Worm (Caenorhabditis elegans) whole organism, young adult: Measurements from ENCODE around the gene rgs-10.
A peak's percentile ranks its signal among the peaks of the same experiment; 100 is the strongest.

Experiments used
- B0336.3 ChIP-seq: fragments of 200-800 bp; sonication (Bioruptor generic); IDR thresholded peaks from 2 replicates; pipeline ENCODE4 v1.3.6; 2022; ENCODE audit warnings: missing genetic modification characterization, missing compliant biosample characterization
- C06A6.2 ChIP-seq: fragments of 200-800 bp; sonication (Bioruptor generic); conservative IDR thresholded peaks from 2 replicates; pipeline ENCODE4 v1.3.6; 2022; ENCODE audit warnings: missing genetic modification characterization, missing compliant biosample characterization
- C17E4.6 ChIP-seq: fragments of 200-800 bp; sonication (Bioruptor generic); IDR thresholded peaks from 2 replicates; pipeline ENCODE4 v1.3.6; 2022; ENCODE audit warnings: missing genetic modification reagents, missing genetic modification characterization, missing compliant biosample characterization
- D2030.7 ChIP-seq: fragments of 200-800 bp; sonication (Bioruptor generic); IDR thresholded peaks from 2 replicates; pipeline ENCODE4 v1.3.6; 2022; ENCODE audit warnings: missing genetic modification reagents, missing genetic modification characterization, missing compliant biosample characterization
- F23B12.7 ChIP-seq: sonication (generic microtip); optimal IDR thresholded peaks from 2 replicates; lab custom pipeline; 2017; ENCODE audit warnings: missing genetic modification characterization, mild to moderate bottlenecking, missing compliant biosample characterization, antibody characterized with exemption, moderate library complexity; ENCODE audit not compliant: insufficient read depth
- F33H1.4 ChIP-seq: fragments of 200-800 bp; sonication (Bioruptor generic); IDR thresholded peaks from 2 replicates; pipeline ENCODE4 v1.3.6; 2022; ENCODE audit warnings: missing genetic modification reagents, missing genetic modification characterization, missing compliant biosample characterization
- F37B4.10 ChIP-seq: fragments of 200-800 bp; sonication (Bioruptor generic); IDR thresholded peaks from 2 replicates; pipeline ENCODE4 v1.3.6; 2022; ENCODE audit warnings: missing genetic modification characterization, missing compliant biosample characterization
- F52B5.7 ChIP-seq: sonication (generic microtip); optimal IDR thresholded peaks from 2 replicates; lab custom pipeline; 2016; ENCODE audit warnings: mild to moderate bottlenecking, missing genetic modification characterization, missing compliant biosample characterization
- K11D2.4 ChIP-seq: fragments of 200-800 bp; sonication (Bioruptor generic); IDR thresholded peaks from 2 replicates; pipeline ENCODE4 v1.3.6; 2022; ENCODE audit warnings: missing genetic modification reagents, missing genetic modification characterization, missing compliant biosample characterization
- K12H6.12 ChIP-seq: fragments of 200-800 bp; sonication (Bioruptor generic); optimal IDR thresholded peaks from 2 replicates; lab custom pipeline; 2018; ENCODE audit warnings: mild to moderate bottlenecking, missing genetic modification characterization, missing compliant biosample characterization
- T26A5.8 ChIP-seq: sonication (generic microtip); optimal IDR thresholded peaks from 2 replicates; lab custom pipeline; 2016; ENCODE audit warnings: missing genetic modification characterization, missing compliant biosample characterization
- Y53F4B.3 ChIP-seq: fragments of 200-800 bp; sonication (Bioruptor generic); IDR thresholded peaks from 2 replicates; pipeline ENCODE4 v1.3.6; 2022; ENCODE audit warnings: missing genetic modification reagents, missing genetic modification characterization, missing compliant biosample characterization
- ZK185.1 ChIP-seq: sonication (generic microtip); optimal IDR thresholded peaks from 2 replicates; lab custom pipeline; 2016; ENCODE audit warnings: mild to moderate bottlenecking, missing genetic modification characterization, missing compliant biosample characterization; ENCODE audit not compliant: poor library complexity, severe bottlenecking
- akir-1 ChIP-seq: fragments of 200-800 bp; sonication (Bioruptor generic); optimal IDR thresholded peaks from 2 replicates; lab custom pipeline; 2018; ENCODE audit warnings: mild to moderate bottlenecking, missing genetic modification characterization, moderate library complexity, missing compliant biosample characterization
- ama-1 ChIP-seq, 3 experiments: fragments of 150-350 bp in 1 of 3; sonication (generic microtip) in 2 of 3; optimal IDR thresholded peaks; 2 replicates each; lab custom pipeline; 2014 to 2018; ENCODE audit warnings: missing biosample characterization in 2 of 3, missing genetic modification characterization in 2 of 3, missing genetic modification reagents in 2 of 3
- attf-5 ChIP-seq: fragments of 200-800 bp; sonication (Bioruptor generic); optimal IDR thresholded peaks from 2 replicates; lab custom pipeline; 2018; ENCODE audit warnings: mild to moderate bottlenecking, missing genetic modification characterization, missing compliant biosample characterization
- bed-1 ChIP-seq: fragments of 200-800 bp; sonication (Bioruptor generic); IDR thresholded peaks from 2 replicates; pipeline ENCODE4 v1.3.6; 2022; ENCODE audit warnings: missing genetic modification reagents, missing genetic modification characterization, missing compliant biosample characterization
- bed-2 ChIP-seq: fragments of 200-800 bp; sonication (Bioruptor generic); IDR thresholded peaks from 2 replicates; pipeline ENCODE4 v1.3.6; 2022; ENCODE audit warnings: missing genetic modification reagents, missing genetic modification characterization, missing compliant biosample characterization
- cebp-1 ChIP-seq, 2 experiments: fragments of 200-800 bp in 1 of 2; sonication (Bioruptor generic) in 1 of 2; sonication (generic microtip) in 1 of 2; IDR thresholded peaks in 1 of 2; optimal IDR thresholded peaks in 1 of 2; 2 replicates each; pipeline versions ENCODE4 v1.3.6 to Lab custom; 2017 to 2022; ENCODE audit warnings: missing compliant biosample characterization in 2 of 2, missing genetic modification characterization in 2 of 2, mild to moderate bottlenecking in 1 of 2, missing genetic modification reagents in 1 of 2, moderate library complexity in 1 of 2
- ceh-27 ChIP-seq: fragments of 200-800 bp; sonication (Bioruptor generic); optimal IDR thresholded peaks from 2 replicates; lab custom pipeline; 2018; ENCODE audit warnings: mild to moderate bottlenecking, missing genetic modification characterization, moderate library complexity, missing compliant biosample characterization
- ceh-40 ChIP-seq: fragments of 200-800 bp; sonication (Bioruptor generic); IDR thresholded peaks from 2 replicates; pipeline ENCODE4 v1.3.6; 2022; ENCODE audit warnings: missing genetic modification characterization, missing compliant biosample characterization
- ceh-79 ChIP-seq: sonication (generic microtip); optimal IDR thresholded peaks from 2 replicates; lab custom pipeline; 2017; ENCODE audit warnings: mild to moderate bottlenecking, missing genetic modification characterization, missing compliant biosample characterization
- chd-7 ChIP-seq: sonication (generic microtip); optimal IDR thresholded peaks from 2 replicates; lab custom pipeline; 2016; ENCODE audit warnings: mild to moderate bottlenecking, missing genetic modification characterization, moderate library complexity, missing compliant biosample characterization
- ekl-4 ChIP-seq: fragments of 200-800 bp; sonication (Bioruptor generic); IDR thresholded peaks from 2 replicates; pipeline ENCODE4 v1.3.6; 2022; ENCODE audit warnings: missing genetic modification reagents, missing genetic modification characterization, missing compliant biosample characterization
- him-1 ChIP-seq: sonication (generic microtip); optimal IDR thresholded peaks from 2 replicates; lab custom pipeline; 2016; ENCODE audit warnings: missing genotype, missing genetic modification reagents, missing genetic modification characterization, missing compliant biosample characterization
- hmg-1.2 ChIP-seq: fragments of 200-800 bp; sonication (Bioruptor generic); IDR thresholded peaks from 2 replicates; pipeline ENCODE4 v1.3.6; 2022; ENCODE audit warnings: missing genetic modification reagents, missing genetic modification characterization, missing compliant biosample characterization
- hrde-1 ChIP-seq: sonication (generic microtip); optimal IDR thresholded peaks from 2 replicates; lab custom pipeline; 2016; ENCODE audit warnings: missing genetic modification characterization, mild to moderate bottlenecking, missing compliant biosample characterization, moderate library complexity, missing genotype, missing genetic modification reagents, borderline replicate concordance
- hsf-1 ChIP-seq: fragments of 200-800 bp; sonication (Bioruptor generic); IDR thresholded peaks from 2 replicates; pipeline ENCODE4 v1.3.6; 2022; ENCODE audit warnings: missing genetic modification reagents, missing genetic modification characterization, missing compliant biosample characterization
- let-607 ChIP-seq, 2 experiments: fragments of 200-800 bp in 1 of 2; sonication (Bioruptor generic) in 1 of 2; sonication (generic microtip) in 1 of 2; optimal IDR thresholded peaks; 2 replicates each; lab custom pipeline; 2016 to 2018; ENCODE audit warnings: mild to moderate bottlenecking in 2 of 2, missing compliant biosample characterization in 2 of 2, missing genetic modification characterization in 2 of 2, moderate library complexity in 2 of 2, missing genotype in 1 of 2
- lin-35 ChIP-seq, 3 experiments: fragments of 150-350 bp in 2 of 3; sonication (generic microtip) in 1 of 3; optimal IDR thresholded peaks; 2 replicates each; lab custom pipeline; 2014 to 2018; ENCODE audit warnings: missing biosample characterization in 3 of 3, missing genetic modification characterization in 3 of 3, missing genetic modification reagents in 3 of 3
- lin-40 ChIP-seq: sonication (generic microtip); optimal IDR thresholded peaks from 2 replicates; lab custom pipeline; 2016; ENCODE audit warnings: missing genetic modification characterization, mild to moderate bottlenecking, missing compliant biosample characterization, missing genotype, missing genetic modification reagents
- lsy-27 ChIP-seq: sonication (generic microtip); optimal IDR thresholded peaks from 2 replicates; lab custom pipeline; 2017; ENCODE audit warnings: missing genetic modification characterization, mild to moderate bottlenecking, missing compliant biosample characterization, antibody characterized with exemption, missing genotype, borderline replicate concordance; ENCODE audit not compliant: insufficient read depth
- mcd-1 ChIP-seq: fragments of 200-800 bp; sonication (Bioruptor generic); IDR thresholded peaks from 2 replicates; pipeline ENCODE4 v1.3.6; 2022; ENCODE audit warnings: missing genetic modification reagents, missing genetic modification characterization, missing compliant biosample characterization
- mxl-1 ChIP-seq: sonication (generic microtip); optimal IDR thresholded peaks from 2 replicates; lab custom pipeline; 2016; ENCODE audit warnings: missing genetic modification characterization, missing compliant biosample characterization
- nfya-1 ChIP-seq: sonication (generic microtip); optimal IDR thresholded peaks from 2 replicates; lab custom pipeline; 2017; ENCODE audit warnings: antibody characterized with exemption, missing compliant biosample characterization, missing genetic modification characterization, borderline replicate concordance; ENCODE audit not compliant: insufficient read depth
- nhr-80 ChIP-seq: sonication (generic microtip); optimal IDR thresholded peaks from 2 replicates; lab custom pipeline; 2016; ENCODE audit warnings: missing genetic modification characterization, missing compliant biosample characterization
- pbrm-1 ChIP-seq: fragments of 200-800 bp; sonication (Bioruptor generic); IDR thresholded peaks from 2 replicates; pipeline ENCODE4 v1.3.6; 2022; ENCODE audit warnings: missing genetic modification reagents, missing genetic modification characterization, missing compliant biosample characterization
- pha-4 ChIP-seq: fragments of 150-350 bp; sonication (generic microtip); optimal IDR thresholded peaks from 2 replicates; lab custom pipeline; 2014; ENCODE audit warnings: missing biosample characterization, missing genetic modification reagents, missing genetic modification characterization
- rcor-1 ChIP-seq: fragments of 200-800 bp; sonication (Bioruptor generic); IDR thresholded peaks from 2 replicates; pipeline ENCODE4 v1.3.6; 2022; ENCODE audit warnings: missing genetic modification reagents, missing genetic modification characterization, missing compliant biosample characterization
- snpc-4 ChIP-seq, 5 experiments: fragments of 150-350 bp in 1 of 5; sonication (generic microtip) in 4 of 5; optimal IDR thresholded peaks; 2 replicates each; lab custom pipeline; 2014 to 2018; ENCODE audit warnings: missing genetic modification characterization in 5 of 5, missing biosample characterization in 3 of 5, antibody characterized with exemption in 2 of 5, mild to moderate bottlenecking in 2 of 5, missing compliant biosample characterization in 2 of 5, missing genotype in 2 of 5, moderate library complexity in 2 of 5, missing genetic modification reagents in 1 of 5
- somi-1 ChIP-seq: fragments of 200-800 bp; sonication (Bioruptor generic); optimal IDR thresholded peaks from 2 replicates; lab custom pipeline; 2018; ENCODE audit warnings: mild to moderate bottlenecking, missing genetic modification characterization, missing compliant biosample characterization
- tbp1 ChIP-seq: fragments of 200-800 bp; sonication (Bioruptor generic); optimal IDR thresholded peaks from 2 replicates; lab custom pipeline; 2018; ENCODE audit warnings: mild to moderate bottlenecking, missing genetic modification characterization, missing compliant biosample characterization
- tlf-1 ChIP-seq: fragments of 200-800 bp; sonication (Bioruptor generic); optimal IDR thresholded peaks from 2 replicates; lab custom pipeline; 2018; ENCODE audit warnings: mild to moderate bottlenecking, missing genetic modification characterization, missing compliant biosample characterization
- zfh-2 ChIP-seq: fragments of 200-800 bp; sonication (Bioruptor generic); conservative IDR thresholded peaks from 2 replicates; pipeline ENCODE4 v1.3.6; 2022; ENCODE audit warnings: missing genetic modification reagents, missing genetic modification characterization, missing compliant biosample characterization
- ztf-18 ChIP-seq: sonication (generic microtip); optimal IDR thresholded peaks from 2 replicates; lab custom pipeline; 2016; ENCODE audit warnings: missing genotype, mild to moderate bottlenecking, missing genetic modification characterization, missing compliant biosample characterization
- ztf-26 ChIP-seq: sonication (generic microtip); optimal IDR thresholded peaks from 2 replicates; lab custom pipeline; 2017; ENCODE audit warnings: missing genetic modification characterization, missing compliant biosample characterization

The rgs-10 gene

DNA sequence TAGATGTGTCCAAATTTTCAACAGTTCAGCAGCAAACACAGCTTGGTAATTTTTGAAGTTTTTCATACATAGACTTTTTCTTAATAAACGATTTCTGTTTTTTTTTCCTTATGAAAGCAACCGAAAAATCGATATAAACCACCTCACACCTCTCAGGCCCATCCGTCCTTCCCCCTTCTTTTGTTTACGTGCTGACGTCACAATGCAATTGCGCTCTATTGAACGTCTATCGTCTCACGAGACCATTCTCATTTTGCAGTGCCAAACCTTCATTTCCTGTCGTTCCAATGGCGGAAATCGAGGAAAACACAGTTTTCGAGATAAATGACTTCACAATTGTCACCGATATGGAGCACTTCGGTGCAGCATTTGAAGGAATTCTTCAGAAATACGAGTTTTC is 20.7 kb downstream of the rgs-10 start, which contains the start of gene rbg-1:
Gene rbg-1, plus strand, starts transcription at position 260 of the 400 bp plus-strand sequence.
- peak; percentile 6 for TF ChIP-seq somi-1 (GFP tag; lab: Kevin White, UChicago)
- peak in 1 of 3 experiments; percentile 12 for TF ChIP-seq lin-35 (GFP tag; optimal IDR thresholded peaks at IDR 0.05; lab: Kevin White, UChicago)
- TF ChIP-seq hrde-1: no peak
- 0 out of 2 replicates have a peak, but pooled peaks have one; percentile 11 for TF ChIP-seq zfh-2 (GFP tag; lab: Robert Waterston, UW)
- no peak for TF ChIP-seq Y53F4B.3 (GFP tag; lab: Robert Waterston, UW)
- peak; percentile 49; the same call in 1 of the 2 replicates for TF ChIP-seq pbrm-1 (GFP tag; lab: Robert Waterston, UW)
- TF ChIP-seq akir-1 (GFP tag; lab: Kevin White, UChicago): no peak
- TF ChIP-seq F33H1.4: no peak
- no peak; the same call in 1 of the 2 replicates for TF ChIP-seq ekl-4 (GFP tag; lab: Robert Waterston, UW)
- no peak for TF ChIP-seq tlf-1 (GFP tag; lab: Kevin White, UChicago)
- no peak for TF ChIP-seq him-1 (tag; lab: Kevin White, UChicago)
- TF ChIP-seq bed-2 (GFP tag; lab: Robert Waterston, UW): no peak
- TF ChIP-seq nfya-1: no peak
- no peak for TF ChIP-seq rcor-1 (GFP tag; lab: Robert Waterston, UW)
- TF ChIP-seq tbp1 (GFP tag; lab: Kevin White, UChicago): peak; percentile 14
- TF ChIP-seq ztf-18 (tag; lab: Kevin White, UChicago): no peak
- 0 out of 2 replicates have a peak, but pooled peaks have one; percentile 38 for TF ChIP-seq K11D2.4 (GFP tag; lab: Robert Waterston, UW)
- no peak for TF ChIP-seq F52B5.7 (tag; lab: Kevin White, UChicago)
- TF ChIP-seq attf-5 (GFP tag; lab: Kevin White, UChicago): peak; percentile 75
- peak; percentile 25 for TF ChIP-seq pha-4 (tag; lab: Kevin White, UChicago)
- no peak for TF ChIP-seq ceh-40 (GFP tag; lab: Robert Waterston, UW)
- no peak for TF ChIP-seq hsf-1 (GFP tag; lab: Robert Waterston, UW)
- TF ChIP-seq C17E4.6 (GFP tag; lab: Robert Waterston, UW): no peak
- TF ChIP-seq lin-40 (tag; lab: Kevin White, UChicago): peak; percentile 59
- no peak for TF ChIP-seq D2030.7 (GFP tag; lab: Robert Waterston, UW)
- TF ChIP-seq ztf-26 (tag; lab: Kevin White, UChicago): peak; percentile 49
- TF ChIP-seq snpc-4 (GFP tag; optimal IDR thresholded peaks at IDR 0.05; lab: Kevin White, UChicago): no peak
- TF ChIP-seq snpc-4 (tag; optimal IDR thresholded peaks at IDR 0.05; lab: Kevin White, UChicago): peak in 3 of 4 experiments; percentile 17 to 43 (median 24)
- TF ChIP-seq C06A6.2 (GFP tag; lab: Robert Waterston, UW): no peak
- peak; percentile 18; the same call in 1 of the 2 replicates for TF ChIP-seq hmg-1.2 (GFP tag; lab: Robert Waterston, UW)
- TF ChIP-seq bed-1 (GFP tag; lab: Robert Waterston, UW): no peak
- peak; percentile 3 for TF ChIP-seq ZK185.1 (tag; lab: Kevin White, UChicago)
- peak; percentile 92 for TF ChIP-seq mcd-1 (GFP tag; lab: Robert Waterston, UW)
- peak; percentile 34 for TF ChIP-seq F23B12.7 (tag; lab: Kevin White, UChicago)
- no peak for TF ChIP-seq cebp-1 (GFP tag; IDR thresholded peaks at IDR 0.05; lab: Robert Waterston, UW)
- TF ChIP-seq cebp-1 (tag; optimal IDR thresholded peaks at IDR 0.05; lab: Kevin White, UChicago): peak; percentile 78
- TF ChIP-seq T26A5.8 (tag; lab: Kevin White, UChicago): no peak
- TF ChIP-seq lsy-27 (tag; lab: Kevin White, UChicago): no peak
- no peak for TF ChIP-seq mxl-1 (tag; lab: Kevin White, UChicago)
- TF ChIP-seq chd-7 (tag; lab: Kevin White, UChicago): no peak
- TF ChIP-seq F37B4.10: no peak
- TF ChIP-seq ama-1 (optimal IDR thresholded peaks at IDR 0.05; lab: Kevin White, UChicago): no peak
- no peak for TF ChIP-seq ama-1 (GFP tag; optimal IDR thresholded peaks at IDR 0.05; lab: Kevin White, UChicago)
- TF ChIP-seq let-607 (tag; optimal IDR thresholded peaks at IDR 0.05; lab: Kevin White, UChicago): peak; percentile 50 to 71
- TF ChIP-seq K12H6.12 (tag; lab: Kevin White, UChicago): peak; percentile 60
- TF ChIP-seq B0336.3: 0 out of 2 replicates have a peak, but pooled peaks have one; percentile 33
- TF ChIP-seq ceh-27 (GFP tag; lab: Kevin White, UChicago): peak; percentile 77
- peak; percentile 65 for TF ChIP-seq nhr-80 (tag; lab: Kevin White, UChicago)
- TF ChIP-seq ceh-79 (tag; lab: Kevin White, UChicago): no peak
